Worm (Caenorhabditis elegans): ENCODE data around the gene C09H10.9.
A peak's percentile ranks its signal among the peaks of the same experiment; 100 is the strongest.

DNA sequence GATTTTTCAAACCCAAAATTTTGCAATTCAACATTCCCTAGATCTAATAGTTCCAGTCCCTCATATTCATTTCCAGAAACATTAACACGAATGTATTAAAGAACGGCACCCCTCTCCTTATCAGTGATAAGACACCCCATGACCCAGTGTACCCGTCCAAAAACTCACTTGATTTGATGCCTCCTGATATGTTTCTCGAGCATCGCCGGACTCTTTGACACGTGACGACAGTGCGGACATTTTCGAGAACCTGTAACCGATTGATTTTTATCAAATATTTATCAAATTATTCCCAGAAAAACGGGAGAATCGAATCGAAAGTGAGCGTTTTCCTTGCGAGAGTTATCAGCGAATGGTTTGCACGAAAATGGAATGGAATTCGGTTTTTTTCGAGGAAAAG lies 46.7 kb downstream of the C09H10.9 start:
- no peak for TF ChIP-seq elt-3 (tag; optimal IDR thresholded peaks at IDR 0.05)
- no peak for TF ChIP-seq zag-1 (tag; optimal IDR thresholded peaks at IDR 0.05)
- TF ChIP-seq elt-1 (tag; optimal IDR thresholded peaks at IDR 0.05): no peak
- no peak for TF ChIP-seq mdl-1 (tag; optimal IDR thresholded peaks at IDR 0.05)
- TF ChIP-seq sma-3 (GFP tag; optimal IDR thresholded peaks at IDR 0.05): peak; percentile 40
- TF ChIP-seq unc-39 (tag; optimal IDR thresholded peaks at IDR 0.05): no peak
- no peak for TF ChIP-seq blmp-1 (tag; optimal IDR thresholded peaks at IDR 0.05; ENCODE audit: insufficient read depth)
- no peak for TF ChIP-seq ztf-1 (GFP tag; conservative IDR thresholded peaks at IDR 0.05)
